Worm (Caenorhabditis elegans): ENCODE results near the gene T24H10.4.

T24H10.4 gene

DNA sequence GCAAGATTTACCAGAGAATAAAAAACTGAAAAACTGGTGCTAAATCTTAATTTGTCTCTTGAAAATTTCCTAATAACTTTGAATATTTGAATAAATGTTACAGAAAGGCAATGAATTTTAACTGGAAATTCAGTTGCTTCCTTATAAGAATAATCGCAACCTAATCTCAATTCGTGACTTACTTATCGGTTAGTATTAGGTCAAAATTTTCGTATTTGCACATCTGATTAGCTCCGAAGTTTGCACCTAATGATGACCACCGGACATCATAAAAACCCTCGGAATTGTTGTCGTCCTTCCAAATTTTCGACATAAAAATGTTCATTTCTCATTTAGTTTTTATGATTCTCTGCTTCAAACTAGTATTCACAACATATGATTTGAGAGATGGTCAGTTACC lies 28.5 kb downstream of the T24H10.4 start, which contains the start of gene C16D2.3:
C16D2.3 (plus strand) TSS at position 301 of the 400 bp plus-strand sequence.
- TF ChIP-seq W03F9.2 (tag; optimal IDR thresholded peaks at IDR 0.05) = no peak
- TF ChIP-seq him-1 (tag; optimal IDR thresholded peaks at IDR 0.05) = no peak
- no peak for TF ChIP-seq dao-5 (tag; optimal IDR thresholded peaks at IDR 0.05)

DNA sequence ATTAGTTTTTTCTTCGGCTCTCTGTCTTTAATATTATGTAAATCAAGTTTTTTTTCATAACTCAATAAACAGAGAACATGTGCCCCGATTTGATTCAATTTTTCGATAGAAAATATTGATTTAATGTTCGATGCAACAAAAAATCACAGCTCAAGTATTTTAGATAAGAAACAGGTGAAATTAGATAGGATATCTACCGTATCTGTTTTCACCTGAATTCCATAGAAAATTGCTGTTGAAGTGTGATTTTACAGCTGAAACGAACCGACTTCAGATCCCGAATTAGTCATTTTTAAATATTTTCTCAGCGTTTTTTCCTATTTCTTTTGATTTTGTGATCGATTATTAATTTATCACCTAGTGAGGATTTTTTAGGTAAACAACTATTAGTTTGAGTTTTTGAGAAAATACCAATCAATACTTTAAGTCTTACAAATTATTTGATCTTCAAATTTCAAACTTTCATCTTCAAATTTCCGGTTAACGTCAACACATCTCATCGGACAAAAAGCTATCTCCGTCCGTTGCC lies 29.9 kb downstream of the T24H10.4 start, which contains the start of gene Y9C2UA.1:
Y9C2UA.1 (plus strand) TSS at position 479 of the 529 bp plus-strand sequence.
- TF ChIP-seq W03F9.2 (tag; optimal IDR thresholded peaks at IDR 0.05) = no peak
- TF ChIP-seq him-1 (tag; optimal IDR thresholded peaks at IDR 0.05) = no peak

DNA sequence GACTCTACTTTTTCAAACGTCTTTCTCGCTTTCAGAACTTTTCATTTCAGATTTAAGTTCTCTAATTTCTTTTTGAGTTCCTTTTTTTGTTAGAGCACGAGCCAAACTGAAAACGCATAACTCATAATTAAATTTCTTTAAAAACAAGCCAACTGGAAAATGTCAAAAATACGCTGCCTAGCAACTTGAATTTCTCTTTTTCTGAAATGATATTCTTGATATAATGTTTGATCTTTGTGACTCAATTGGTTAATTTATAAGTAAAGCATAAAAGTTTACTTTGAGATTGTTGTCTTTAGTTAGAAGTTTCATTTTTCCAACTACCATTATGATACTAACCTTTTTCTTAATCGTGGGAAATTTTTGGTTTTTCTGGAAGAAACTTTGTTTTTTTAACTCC lies 31.8 kb downstream of the T24H10.4 start:
- TF ChIP-seq him-1 (tag; optimal IDR thresholded peaks at IDR 0.05) = no peak
- no peak for TF ChIP-seq W03F9.2 (tag; optimal IDR thresholded peaks at IDR 0.05)
- no peak for TF ChIP-seq dao-5 (tag; optimal IDR thresholded peaks at IDR 0.05)

DNA sequence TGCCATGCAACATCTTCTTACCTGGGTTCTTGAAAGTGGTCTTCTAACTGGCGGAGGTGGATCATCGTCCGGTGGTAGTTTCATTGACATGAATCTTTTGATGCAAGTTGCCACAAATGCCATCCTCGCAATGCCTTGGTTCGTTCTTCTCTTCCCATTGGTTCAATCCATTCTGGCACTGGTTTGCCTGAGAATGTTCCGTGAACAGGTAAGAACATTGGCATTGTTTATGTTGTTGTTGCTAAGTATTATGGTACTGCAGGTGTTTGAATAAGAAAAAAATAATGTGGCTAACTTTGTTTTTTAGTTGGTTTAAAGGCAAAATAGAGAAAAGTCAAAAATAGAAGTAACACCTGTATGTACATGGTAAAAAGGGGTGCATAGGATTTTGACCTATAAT lies 34.5 kb downstream of the T24H10.4 start:
- TF ChIP-seq him-1 (tag; optimal IDR thresholded peaks at IDR 0.05) = no peak

DNA sequence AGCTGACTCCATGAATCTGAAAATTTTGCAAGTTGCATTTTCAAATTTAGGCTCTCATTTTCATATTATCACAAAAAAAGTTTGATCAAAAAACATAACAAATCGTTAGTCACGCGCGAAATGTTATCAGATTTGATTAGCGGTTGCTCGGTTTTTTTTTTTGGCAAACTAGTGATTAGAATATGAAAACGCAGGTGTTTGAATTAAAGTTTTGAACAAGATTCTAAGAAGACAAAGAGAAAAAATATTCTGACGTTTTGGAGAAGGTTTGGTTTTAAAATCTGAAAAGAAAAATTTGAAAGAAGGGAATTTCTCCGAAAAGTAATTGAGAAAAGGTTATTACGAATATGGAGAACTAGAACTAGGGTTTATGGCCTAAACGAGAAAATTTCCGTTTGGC lies 35.0 kb downstream of the T24H10.4 start:
- TF ChIP-seq W03F9.2 (tag; optimal IDR thresholded peaks at IDR 0.05) (no peak), him-1 (tag; optimal IDR thresholded peaks at IDR 0.05) (no peak), dao-5 (tag; optimal IDR thresholded peaks at IDR 0.05) (no peak)

DNA sequence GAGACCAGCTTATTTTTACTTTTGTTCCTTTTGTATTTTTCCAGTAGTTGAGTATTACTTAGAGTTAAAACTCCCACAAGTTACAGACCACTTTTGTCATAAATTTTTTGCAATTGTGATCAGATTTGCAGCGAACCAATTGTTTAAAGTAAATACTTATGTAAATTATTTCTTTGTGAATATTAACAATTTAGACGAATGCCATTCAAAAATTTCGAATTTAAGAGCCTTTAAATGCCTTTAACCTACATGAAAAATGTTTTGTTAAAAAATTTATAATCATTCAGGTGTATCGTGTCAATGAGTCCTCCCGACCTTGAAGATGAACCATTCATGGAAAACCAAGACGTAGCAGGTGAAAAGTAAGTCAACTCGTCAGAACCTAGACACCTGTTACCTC lies 36.6 kb downstream of the T24H10.4 start, which contains the start of gene W07A12.4:
W07A12.4 (plus strand) TSS at position 301 of the 400 bp plus-strand sequence.
- TF ChIP-seq W03F9.2 (tag; optimal IDR thresholded peaks at IDR 0.05) (no peak), dao-5 (tag; optimal IDR thresholded peaks at IDR 0.05) (no peak), him-1 (tag; optimal IDR thresholded peaks at IDR 0.05) (no peak)

DNA sequence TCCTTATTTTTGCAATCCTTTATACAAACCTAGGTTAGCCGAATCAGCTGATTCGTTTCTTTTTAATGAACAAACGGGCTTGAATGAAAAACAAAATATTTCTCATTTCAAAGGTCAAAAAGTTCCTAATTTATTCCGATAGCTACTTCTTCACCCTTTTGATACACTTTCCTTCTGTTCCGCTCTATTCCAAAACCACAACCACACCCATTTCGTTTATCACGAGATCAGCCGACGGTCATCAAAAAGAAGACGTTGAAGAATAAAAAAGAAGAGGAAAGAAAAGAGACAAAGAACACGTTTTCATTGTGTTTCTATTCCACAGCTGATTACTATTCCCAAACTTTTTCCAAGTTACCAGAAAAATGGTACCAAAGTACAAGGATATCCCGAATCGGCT lies 38.7 kb downstream of the T24H10.4 start:
- TF ChIP-seq dao-5 (tag; optimal IDR thresholded peaks at IDR 0.05) (no peak), him-1 (tag; optimal IDR thresholded peaks at IDR 0.05) (no peak), W03F9.2 (tag; optimal IDR thresholded peaks at IDR 0.05) (no peak)

DNA sequence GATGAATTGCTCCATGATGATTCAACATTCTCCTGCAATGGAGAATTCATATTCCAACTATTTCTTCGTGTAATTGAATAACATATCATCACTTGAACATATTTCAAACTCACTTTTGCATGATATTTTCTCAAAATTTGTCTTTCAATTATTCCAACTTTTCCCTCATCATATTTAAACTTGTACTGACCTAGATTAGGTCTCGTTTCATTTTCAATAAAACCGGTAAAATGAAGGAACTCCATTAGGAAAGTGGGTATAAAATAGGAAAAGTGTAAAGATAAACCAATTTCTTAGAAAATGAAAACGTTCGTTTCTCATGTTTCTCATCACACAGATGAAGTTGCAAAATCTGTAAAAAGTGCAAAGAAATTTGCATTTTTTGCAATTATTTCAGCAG lies 42.9 kb downstream of the T24H10.4 start, which contains the start of gene col-78:
col-78 (plus strand) TSS at position 301 of the 400 bp plus-strand sequence.
- TF ChIP-seq him-1 (tag; optimal IDR thresholded peaks at IDR 0.05) = no peak
- no peak for TF ChIP-seq dao-5 (tag; optimal IDR thresholded peaks at IDR 0.05)
- TF ChIP-seq W03F9.2 (tag; optimal IDR thresholded peaks at IDR 0.05) = no peak

DNA sequence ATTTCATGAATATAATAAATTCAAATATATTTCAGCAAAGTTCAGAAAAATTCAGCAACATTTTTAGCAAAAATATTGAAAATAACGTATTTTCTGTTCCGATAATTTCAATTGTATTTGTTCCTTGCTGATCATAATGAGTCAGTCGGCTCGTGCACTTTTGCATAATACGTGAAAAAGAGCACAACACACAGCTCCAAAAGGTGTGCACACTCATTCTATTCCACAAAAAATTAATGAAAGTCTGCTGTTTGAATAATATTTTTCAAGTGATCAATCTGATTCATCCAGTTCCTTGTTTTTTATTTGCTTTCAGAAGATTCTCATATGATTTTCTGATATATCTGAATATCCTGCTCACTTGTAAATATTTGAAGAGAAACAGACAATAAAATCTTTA lies 45.0 kb downstream of the T24H10.4 start:
- TF ChIP-seq him-1 (tag; optimal IDR thresholded peaks at IDR 0.05) (no peak), dao-5 (tag; optimal IDR thresholded peaks at IDR 0.05) (no peak), W03F9.2 (tag; optimal IDR thresholded peaks at IDR 0.05) (no peak)

DNA sequence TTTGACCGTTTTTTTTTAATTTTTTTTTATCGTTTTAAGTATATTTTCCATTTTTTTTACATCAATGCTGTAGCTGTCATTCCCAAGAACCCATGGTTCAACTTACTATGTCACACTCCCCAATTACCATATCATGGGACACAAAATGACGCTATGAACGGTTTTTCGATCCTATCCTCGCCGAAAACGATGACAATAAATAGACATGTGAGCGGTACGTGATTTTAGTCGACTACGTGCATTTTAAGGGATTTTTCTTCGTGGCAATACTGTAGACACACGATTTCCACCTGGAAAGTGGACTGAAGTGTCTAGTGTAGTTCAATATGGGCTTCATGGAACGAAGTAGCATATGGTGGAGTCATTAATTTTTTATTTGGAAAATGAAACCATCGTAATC lies 46.9 kb downstream of the T24H10.4 start:
- no peak for TF ChIP-seq dao-5 (tag; optimal IDR thresholded peaks at IDR 0.05)
- no peak for TF ChIP-seq him-1 (tag; optimal IDR thresholded peaks at IDR 0.05)
- no peak for TF ChIP-seq W03F9.2 (tag; optimal IDR thresholded peaks at IDR 0.05)

DNA sequence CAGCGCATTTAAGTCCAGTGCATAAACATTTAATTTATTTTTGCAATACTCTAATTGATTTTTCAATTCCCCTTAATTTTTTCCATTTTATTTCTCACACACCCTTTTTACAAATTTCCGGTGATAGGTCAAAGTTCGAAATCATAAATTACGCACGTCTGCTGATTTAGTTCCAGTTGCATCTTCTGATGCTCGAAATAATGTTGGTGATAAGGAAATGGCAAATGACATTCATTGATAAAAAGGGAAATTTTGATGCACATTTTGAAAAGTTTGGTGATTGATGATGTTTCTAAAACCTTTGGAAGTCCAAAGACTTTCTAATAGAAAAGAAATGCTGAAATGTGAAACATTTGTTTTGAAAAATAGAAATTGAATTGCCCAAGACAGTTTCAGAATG lies 47.8 kb downstream of the T24H10.4 start:
- no peak for TF ChIP-seq dao-5 (tag; optimal IDR thresholded peaks at IDR 0.05)
- no peak for TF ChIP-seq him-1 (tag; optimal IDR thresholded peaks at IDR 0.05)
- no peak for TF ChIP-seq W03F9.2 (tag; optimal IDR thresholded peaks at IDR 0.05)

DNA sequence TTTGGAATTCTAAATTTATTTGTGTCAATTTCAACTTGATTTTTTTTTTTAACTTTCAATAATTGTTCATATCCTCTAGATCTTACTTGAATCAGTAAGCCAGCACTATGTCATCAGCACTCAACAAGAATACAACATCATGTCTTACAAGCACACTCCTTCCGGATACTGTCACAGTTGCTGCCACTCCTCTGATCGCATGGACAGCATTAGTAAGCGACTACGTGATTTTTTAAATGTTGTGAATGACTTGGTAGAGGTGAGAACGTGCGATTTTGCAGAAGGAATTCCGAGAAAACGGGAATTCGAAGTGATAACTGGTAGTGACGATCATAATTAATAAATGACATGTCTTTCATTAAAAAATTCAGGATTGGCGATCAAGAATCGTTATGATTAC lies 48.7 kb downstream of the T24H10.4 start, which contains the start of gene oac-54:
oac-54 (plus strand) TSS at position 83 of the 400 bp plus-strand sequence.
- no peak for TF ChIP-seq him-1 (tag; optimal IDR thresholded peaks at IDR 0.05)
- TF ChIP-seq W03F9.2 (tag; optimal IDR thresholded peaks at IDR 0.05) = no peak
- no peak for TF ChIP-seq dao-5 (tag; optimal IDR thresholded peaks at IDR 0.05)

DNA sequence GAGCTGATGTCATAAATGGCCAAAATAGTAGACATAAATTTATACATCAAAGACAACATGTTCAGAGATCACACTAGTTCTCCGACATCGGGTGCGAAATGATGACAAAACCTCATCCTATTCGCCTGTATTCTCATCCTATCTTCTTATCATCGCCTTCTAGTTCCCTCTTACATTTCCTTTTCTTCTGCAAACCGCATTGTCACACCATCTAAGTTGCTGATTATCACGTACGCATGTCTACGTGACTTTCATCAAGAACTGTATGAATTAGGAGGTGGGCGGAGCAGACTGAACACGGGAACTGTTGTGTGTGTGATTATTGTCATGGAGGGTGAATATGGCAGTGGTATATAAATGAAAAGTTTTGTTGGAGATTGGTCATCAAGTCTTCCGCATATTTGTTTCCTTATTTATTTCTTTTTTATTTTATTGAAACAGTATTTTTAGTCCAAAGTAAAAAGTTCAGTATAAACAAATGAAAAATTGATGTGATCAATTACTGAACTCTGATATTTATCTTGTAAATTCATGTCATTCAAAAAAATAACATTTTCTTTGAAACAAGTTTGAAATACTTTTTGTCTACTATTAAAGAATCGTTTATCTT lies 51.0 kb downstream of the T24H10.4 start:
- TF ChIP-seq dao-5 (tag; optimal IDR thresholded peaks at IDR 0.05) (no peak), W03F9.2 (tag; optimal IDR thresholded peaks at IDR 0.05) (no peak), him-1 (tag; optimal IDR thresholded peaks at IDR 0.05) (no peak)
